Worm (Caenorhabditis elegans): Measurements from ENCODE around the gene dhhc-1.

dhhc-1 gene

DNA sequence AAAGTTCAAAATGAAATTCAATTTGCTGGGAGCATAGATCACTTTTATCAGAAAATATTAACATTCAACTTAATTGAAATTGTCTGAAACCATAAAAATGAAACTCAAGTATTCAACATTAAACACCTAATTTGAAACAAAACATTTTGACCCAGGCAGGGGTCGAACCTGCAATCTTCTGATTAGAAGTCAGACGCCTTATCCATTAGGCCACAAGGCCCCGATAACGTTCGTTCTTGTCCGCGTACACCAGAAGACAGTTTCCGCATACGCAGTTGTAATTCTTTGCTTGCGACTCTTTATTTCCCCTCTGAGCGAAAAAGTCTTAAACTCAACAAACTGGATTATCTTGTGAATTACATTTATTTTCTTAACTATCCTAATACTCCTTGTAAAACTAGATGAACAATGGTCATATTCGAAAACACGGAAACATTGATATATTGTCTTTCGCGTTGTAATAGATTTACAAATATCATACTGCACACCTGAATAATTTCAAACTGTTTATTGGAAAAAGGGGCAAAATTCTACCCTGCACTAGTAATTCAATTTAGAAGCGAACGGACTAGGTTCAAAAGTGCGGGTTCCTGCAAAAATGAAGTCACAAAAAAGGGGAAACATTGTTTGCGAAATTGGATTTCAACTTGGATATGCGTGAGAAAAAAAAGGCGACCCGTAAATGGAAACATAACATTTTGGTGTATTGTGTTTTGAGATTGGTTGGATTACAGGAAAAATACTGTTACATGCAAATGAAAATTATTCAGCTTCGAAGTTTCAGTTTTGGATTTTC lies 46.4 kb upstream of the dhhc-1 start:
- no peak for TF ChIP-seq ceh-2 (tag; optimal IDR thresholded peaks at IDR 0.05)
- no peak for TF ChIP-seq F13H6.1 (tag; optimal IDR thresholded peaks at IDR 0.05)
- TF ChIP-seq elt-2 (tag; optimal IDR thresholded peaks at IDR 0.05): peak; percentile 34
- TF ChIP-seq ceh-31 (tag; optimal IDR thresholded peaks at IDR 0.05): no peak
- TF ChIP-seq tbx-2 (tag; optimal IDR thresholded peaks at IDR 0.05): no peak
- no peak for TF ChIP-seq ceh-9 (tag; optimal IDR thresholded peaks at IDR 0.05)

DNA sequence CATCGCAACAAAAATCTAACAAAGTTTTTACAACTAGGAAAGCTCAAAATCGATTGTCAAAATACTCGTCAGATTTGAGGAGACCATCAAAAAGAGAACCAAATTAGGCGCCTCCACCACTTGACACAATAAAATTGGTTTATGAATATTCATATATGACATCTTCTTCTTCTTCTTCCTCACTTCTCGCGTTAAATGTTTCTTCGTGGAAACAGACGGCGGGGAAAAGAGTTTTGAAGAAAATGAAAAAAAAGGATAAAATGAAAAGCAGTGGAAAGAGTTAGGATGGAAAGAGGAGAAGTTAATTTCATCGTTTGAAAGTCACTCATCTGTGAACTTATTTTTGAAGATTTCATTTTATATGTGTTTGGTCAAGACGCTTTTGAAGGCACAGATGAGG lies 34.7 kb upstream of the dhhc-1 start:
- no peak for TF ChIP-seq gmeb-2 (tag; optimal IDR thresholded peaks at IDR 0.05)
- TF ChIP-seq unc-42 (tag; optimal IDR thresholded peaks at IDR 0.05): peak; percentile 76

DNA sequence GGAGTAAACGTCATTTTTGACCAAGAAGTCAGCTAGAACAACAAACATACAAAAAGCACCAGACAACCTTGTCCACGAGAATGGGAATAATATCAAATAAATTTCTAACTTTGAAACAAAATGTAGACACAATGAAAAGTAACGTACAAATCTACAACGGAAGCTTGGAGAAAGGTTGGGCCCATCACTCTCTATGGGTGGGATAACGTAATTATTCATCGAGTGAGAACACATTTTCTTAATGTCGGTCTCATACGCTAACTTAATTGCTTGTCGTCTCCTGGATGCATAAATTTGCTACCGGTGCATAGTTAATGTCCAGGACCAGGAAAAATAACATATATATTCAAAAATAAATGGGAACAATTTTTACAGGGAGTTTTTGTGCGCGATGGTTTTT lies 33.0 kb upstream of the dhhc-1 start:
- no peak for TF ChIP-seq ceh-9 (tag; optimal IDR thresholded peaks at IDR 0.05)
- TF ChIP-seq unc-42 (tag; optimal IDR thresholded peaks at IDR 0.05): peak; percentile 56

DNA sequence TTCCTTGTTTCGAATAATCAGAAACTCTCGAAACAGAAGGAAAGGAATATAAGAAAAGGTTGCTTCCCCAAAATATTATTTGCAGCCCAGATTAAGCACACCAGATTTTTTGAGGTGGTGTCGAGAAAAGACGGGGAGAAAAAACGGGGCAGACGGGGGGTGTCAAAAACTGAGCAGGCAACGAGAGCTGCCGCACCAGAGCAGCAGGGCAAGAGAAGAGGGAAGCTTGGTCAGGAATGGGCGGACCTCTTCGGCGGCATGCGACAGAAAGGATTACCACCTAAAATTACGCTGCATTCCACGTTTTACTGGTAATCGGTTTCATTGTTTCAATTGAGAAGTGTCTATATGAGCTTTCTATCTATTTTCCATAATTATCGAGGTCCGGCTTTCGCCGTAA lies 31.9 kb upstream of the dhhc-1 start:
- no peak for TF ChIP-seq hlh-13 (GFP tag; optimal IDR thresholded peaks at IDR 0.05)

DNA sequence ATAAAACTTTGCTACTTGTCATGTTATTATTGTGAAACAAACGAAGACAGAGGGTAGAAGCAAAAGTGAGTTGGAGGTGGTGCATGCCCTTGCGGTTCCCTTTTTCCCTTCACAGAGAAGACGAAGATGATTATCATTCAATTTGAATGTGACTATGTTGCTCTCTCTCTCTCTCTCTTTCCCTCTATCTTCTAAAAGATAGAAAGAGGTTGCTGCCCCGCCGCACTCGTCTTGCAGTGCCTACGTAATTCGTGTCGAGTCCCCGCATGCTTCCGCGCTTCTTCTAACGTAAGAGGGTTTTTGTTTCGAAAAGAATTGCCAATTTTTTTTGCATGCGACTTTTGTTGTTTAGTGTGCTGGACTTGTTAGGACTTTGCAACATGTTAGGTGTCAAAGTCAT lies 28.0 kb upstream of the dhhc-1 start:
- TF ChIP-seq dve-1 (tag; optimal IDR thresholded peaks at IDR 0.05): no peak
- peak; percentile 87 for TF ChIP-seq unc-42 (tag; optimal IDR thresholded peaks at IDR 0.05)
- TF ChIP-seq elt-2 (tag; optimal IDR thresholded peaks at IDR 0.05): no peak

DNA sequence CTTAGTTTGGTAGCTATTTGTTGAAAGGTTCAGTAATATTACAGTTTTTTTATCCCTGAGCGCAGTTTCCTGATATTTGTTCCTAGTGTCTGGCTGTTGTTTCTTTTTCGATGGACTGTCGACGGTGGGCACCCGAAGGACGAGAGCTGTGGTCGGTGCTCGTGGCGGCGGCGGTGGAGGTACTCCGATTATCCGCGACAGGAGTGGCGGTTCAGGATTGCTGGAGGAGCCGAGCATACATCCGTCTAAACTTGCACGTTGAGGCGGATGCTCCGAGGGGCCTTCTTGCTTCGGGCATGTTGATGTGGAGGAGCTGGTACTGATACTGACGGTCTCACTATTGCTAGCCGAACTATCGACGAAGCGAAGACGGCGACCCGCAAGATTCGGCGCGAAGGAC lies 27.1 kb upstream of the dhhc-1 start:
- TF ChIP-seq lin-11 (tag; optimal IDR thresholded peaks at IDR 0.05) (no peak), hlh-6 (tag; optimal IDR thresholded peaks at IDR 0.05) (no peak), hlh-30 (tag; optimal IDR thresholded peaks at IDR 0.05; ENCODE audit: insufficient read depth) (no peak), pha-2 (tag; optimal IDR thresholded peaks at IDR 0.05) (no peak), ets-4 (tag; optimal IDR thresholded peaks at IDR 0.05) (no peak), ztf-16 (tag; optimal IDR thresholded peaks at IDR 0.05) (no peak), hlh-15 (tag; optimal IDR thresholded peaks at IDR 0.05) (no peak), unc-86 (tag; optimal IDR thresholded peaks at IDR 0.05) (no peak), ref-2 (tag; optimal IDR thresholded peaks at IDR 0.05) (no peak), rnt-1 (tag; optimal IDR thresholded peaks at IDR 0.05) (no peak), pqm-1 (tag; optimal IDR thresholded peaks at IDR 0.05) (no peak), ttx-3 (tag; optimal IDR thresholded peaks at IDR 0.05) (no peak), hlh-8 (tag; optimal IDR thresholded peaks at IDR 0.05) (no peak), Y22D7AL.16 (tag; optimal IDR thresholded peaks at IDR 0.05) (no peak)

DNA sequence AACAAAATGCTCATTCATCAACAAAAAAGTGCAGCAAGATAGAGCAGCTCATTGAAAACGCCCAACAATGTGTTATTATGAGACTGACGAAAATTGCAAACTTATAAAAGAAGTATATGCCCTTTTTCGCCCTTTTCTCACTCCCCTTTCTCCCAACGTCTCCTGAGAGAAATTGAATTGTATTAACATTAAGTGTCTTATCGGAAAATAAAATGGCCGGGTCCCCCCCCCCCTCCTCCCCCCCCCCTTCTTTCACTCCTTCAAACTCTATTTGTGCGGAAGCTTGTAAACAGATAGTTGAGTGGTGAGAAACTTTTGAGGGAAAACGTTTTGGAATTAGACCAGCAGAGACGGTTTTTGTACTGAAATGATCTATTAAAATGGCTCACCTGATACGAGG lies 26.5 kb upstream of the dhhc-1 start:
- TF ChIP-seq npax-4 (tag; optimal IDR thresholded peaks at IDR 0.05) (no peak), sox-2 (GFP tag; IDR thresholded peaks at IDR 0.05) (no peak), nhr-232 (tag; optimal IDR thresholded peaks at IDR 0.05) (no peak), ceh-45 (GFP tag; IDR thresholded peaks at IDR 0.05) (no peak), nhr-11 (tag; optimal IDR thresholded peaks at IDR 0.05) (no peak), T23F11.4 (GFP tag; optimal IDR thresholded peaks at IDR 0.05) (no peak), ttx-3 (tag; optimal IDR thresholded peaks at IDR 0.05) (no peak), pag-3 (tag; optimal IDR thresholded peaks at IDR 0.05; ENCODE audit: borderline replicate concordance) (no peak), mec-3 (tag; optimal IDR thresholded peaks at IDR 0.05; ENCODE audit: borderline replicate concordance) (no peak), elt-4 (tag; optimal IDR thresholded peaks at IDR 0.05) (no peak), syd-9 (tag; optimal IDR thresholded peaks at IDR 0.05) (no peak), sdc-2 (tag; optimal IDR thresholded peaks at IDR 0.05) (no peak)
